Fruit fly (Drosophila melanogaster) ovary, adult (tissue): Measurements from ENCODE around the gene CG43998.

Source experiments
- CG17801 ChIP-seq: fragments of 200-800 bp; optimal IDR thresholded peaks from 2 replicates; lab custom pipeline; 2019; ENCODE audit warnings: missing biosample characterization, mild to moderate bottlenecking, missing genetic modification characterization, moderate library complexity; ENCODE audit not compliant: partially characterized antibody

CG43998 gene

dm6 chr3R:23920874-23921539, 7.8 kb downstream of the CG43998 start:
- peak; percentile 47 for TF ChIP-seq CG17801 (GFP tag; lab: Kevin White, UChicago)

DNA sequence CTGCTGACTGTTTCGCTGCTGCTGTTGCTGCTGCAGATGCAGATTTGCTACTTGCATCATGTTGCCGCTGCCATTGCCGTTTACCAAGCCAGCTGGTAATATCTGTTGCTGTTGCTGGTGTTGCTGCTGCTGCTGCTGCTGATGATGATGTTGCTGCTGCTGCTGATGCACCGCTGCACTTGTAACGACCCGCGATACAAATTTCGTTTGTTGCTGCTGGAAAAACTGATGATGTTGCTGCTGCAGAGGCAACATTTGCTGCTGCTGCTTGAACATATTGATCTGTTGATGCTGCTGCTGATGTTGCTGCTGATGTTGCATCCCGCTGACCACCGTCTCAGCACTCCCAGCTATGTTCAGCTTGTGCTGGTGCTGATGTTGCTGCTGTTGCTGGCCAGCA, 8.4 kb downstream of the CG43998 start:
- no peak for TF ChIP-seq CG17801 (GFP tag; lab: Kevin White, UChicago)

dm6 chr3R:23919366-23919765, 9.4 kb downstream of the CG43998 start:
- no peak for TF ChIP-seq CG17801 (GFP tag; lab: Kevin White, UChicago)

DNA sequence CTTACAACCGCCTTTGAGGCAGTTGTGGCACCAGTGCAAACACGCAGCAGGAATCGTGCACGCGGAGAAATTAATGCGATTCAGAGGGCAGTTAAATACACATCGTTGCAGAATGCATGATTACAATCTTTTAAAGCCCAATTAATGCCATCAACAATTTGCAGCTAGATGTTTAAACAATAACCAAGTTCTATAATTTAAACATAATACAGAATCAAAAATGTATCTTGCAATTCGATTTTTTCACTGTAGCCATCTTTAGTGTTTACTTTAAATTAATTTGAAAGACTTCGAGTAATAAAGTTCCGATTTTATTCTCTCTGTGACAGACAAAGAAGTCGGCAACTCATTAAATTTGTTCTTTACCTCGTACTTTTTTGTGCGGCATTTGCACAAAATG, 12.8 kb downstream of the CG43998 start:
- no peak for TF ChIP-seq CG17801 (GFP tag; lab: Kevin White, UChicago)

- TF ChIP-seq CG17801 (GFP tag; lab: Kevin White, UChicago), result no peak
These were observed 13.8 kb downstream of the CG43998 start for dm6 chr3R:23915042-23915428.

DNA sequence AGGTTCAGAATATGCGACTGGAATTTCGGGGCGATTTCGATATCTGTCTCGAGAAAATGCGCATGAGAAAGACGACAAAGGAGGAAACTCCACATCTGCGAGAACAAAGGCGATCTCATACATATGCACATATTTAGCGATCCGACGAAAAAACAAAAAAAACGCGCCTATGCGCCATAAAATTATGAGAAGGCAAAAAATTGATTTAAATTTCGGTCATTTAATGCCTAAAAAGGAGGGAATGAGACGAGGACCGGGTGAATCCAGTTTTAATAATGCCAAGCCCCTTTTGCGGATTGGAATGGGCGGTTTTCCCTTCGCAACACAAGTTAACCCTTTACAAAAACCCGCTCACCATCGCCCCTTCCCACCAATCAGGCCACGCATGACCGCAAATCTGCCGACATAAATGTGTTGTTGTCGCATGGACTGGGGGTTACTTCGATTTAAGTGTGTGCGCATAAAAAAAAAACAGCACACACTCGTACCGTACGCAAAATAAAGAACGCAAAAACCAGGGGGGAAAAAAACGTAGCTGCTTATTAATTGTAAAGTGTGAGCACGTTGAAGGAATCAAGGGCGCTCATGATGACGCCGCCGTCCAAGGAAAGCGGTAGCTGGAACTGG, 14.3 kb downstream of the CG43998 start:
- no peak for TF ChIP-seq CG17801 (GFP tag; lab: Kevin White, UChicago)

dm6 chr3R:23912349-23912748, 16.5 kb downstream of the CG43998 start:
- TF ChIP-seq CG17801 (GFP tag; lab: Kevin White, UChicago), result no peak

DNA sequence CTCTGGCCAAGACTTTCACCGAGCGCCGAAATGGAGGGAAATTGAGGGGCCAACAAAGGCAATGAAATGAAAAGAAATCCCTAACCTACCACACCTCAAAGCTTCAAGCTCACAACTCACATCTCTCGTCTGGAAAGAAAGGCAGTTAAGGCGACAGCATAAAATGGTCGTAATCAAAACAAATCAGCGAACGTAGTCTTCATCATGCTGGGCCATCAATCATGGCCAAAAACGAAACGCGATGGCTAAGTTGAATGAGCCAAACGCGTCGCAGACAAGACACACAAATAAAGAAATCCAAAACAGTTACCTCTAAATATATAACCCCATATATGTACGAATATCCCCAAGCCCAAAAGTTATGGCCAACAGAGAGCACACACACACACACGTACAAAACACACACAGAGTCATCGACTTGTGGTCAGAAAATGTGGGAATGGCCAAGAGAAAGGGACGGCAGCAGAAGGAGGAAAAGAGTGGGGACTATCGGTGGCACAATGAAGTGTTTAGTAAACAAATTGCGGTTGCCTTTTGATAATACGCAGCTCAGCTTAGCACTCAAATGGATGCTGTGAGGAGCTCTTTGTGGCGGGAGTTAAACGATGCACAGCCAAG, 17.6 kb downstream of the CG43998 start:
- no peak for TF ChIP-seq CG17801 (GFP tag; lab: Kevin White, UChicago)

DNA sequence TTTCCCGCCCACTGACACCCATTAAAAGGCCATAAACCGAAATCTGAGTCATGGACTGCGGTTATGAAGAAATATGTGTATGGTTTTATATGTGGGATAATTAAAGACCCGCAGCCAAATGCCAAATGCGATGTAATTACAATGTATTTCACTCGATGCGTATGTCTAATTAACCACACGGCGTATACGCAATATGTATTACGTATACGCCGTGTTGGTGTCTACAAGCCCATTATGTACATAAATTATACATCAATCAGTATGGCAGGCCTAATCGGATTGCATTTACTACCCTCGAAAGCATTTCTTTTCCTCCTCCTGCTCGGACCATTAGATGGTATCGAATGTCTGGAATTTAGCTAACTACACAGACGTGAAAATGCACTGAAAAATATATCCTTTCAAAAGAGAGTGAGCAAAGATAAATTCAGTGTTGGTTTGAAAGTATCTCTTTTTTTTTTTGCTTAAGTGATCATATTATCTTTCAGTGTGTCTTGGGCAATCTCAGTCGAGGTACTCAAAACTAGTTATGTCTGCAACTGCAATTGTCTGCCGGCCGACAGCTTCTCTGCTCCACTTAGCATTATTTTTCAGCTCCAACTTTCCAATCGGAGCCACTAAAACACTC, 18.4 kb downstream of the CG43998 start:
- TF ChIP-seq CG17801 (GFP tag; lab: Kevin White, UChicago), result no peak

DNA sequence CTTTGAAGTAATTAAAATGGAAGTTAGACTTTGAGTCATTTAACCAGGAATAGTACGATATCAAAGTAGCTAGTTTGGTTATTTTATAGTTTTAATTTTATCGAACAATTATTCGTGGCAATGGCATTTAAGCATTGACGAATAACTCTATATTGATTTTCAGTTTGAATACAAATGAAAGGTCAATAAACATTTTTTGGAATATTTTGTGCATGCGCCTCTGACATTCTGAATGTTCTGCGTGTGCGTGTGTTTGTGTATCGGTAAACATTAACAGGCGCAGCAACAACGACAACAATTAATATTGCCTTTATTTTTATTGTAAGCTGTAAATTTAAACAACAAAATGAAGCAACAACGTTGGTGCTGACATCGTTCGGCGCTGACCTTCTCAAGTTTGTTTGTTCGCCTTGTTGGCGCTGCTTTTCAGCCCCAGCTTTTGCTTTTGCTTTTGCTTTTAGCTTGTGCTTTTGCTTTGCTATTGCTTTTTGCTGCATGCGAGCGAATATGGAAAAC, 19.4 kb downstream of the CG43998 start:
- no peak for TF ChIP-seq CG17801 (GFP tag; lab: Kevin White, UChicago)

DNA sequence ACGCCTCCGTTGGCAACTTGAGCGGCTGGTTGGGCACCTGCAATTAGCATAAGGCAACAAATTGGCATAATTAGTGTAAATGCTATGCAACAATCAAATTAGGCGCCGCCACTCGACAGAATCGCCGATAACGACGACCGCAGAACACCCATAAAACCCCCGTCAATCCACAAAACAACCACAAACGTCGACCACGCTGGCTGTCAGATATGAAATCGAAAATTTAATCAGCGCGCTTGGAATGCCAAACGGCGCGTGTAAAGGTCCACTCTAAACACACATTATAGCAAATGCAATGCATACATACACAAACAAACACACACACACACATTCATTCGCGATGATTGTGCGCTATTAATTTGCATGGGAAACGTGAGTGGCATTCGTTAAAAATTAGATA, 25.4 kb downstream of the CG43998 start:
- TF ChIP-seq CG17801 (GFP tag; lab: Kevin White, UChicago), result no peak

DNA sequence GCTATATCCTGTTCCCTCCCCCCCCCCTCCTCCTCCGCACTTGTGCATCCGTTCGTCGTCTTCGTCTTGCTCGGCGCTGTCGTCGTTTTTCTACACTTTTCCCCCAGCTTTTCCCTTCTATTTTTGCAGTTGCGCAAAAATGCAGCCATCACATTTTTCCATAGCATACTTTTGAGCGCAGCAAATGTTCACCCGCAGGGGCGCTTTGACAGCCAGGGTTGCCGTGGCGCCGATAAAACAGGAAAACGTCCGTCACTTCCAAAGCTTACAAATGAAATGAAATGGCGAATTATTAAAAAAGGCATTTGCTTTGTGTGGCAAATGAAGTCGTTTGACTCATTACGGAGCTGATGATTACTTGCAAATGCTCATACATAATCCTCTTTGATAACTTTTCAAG, 26.2 kb downstream of the CG43998 start:
- TF ChIP-seq CG17801 (GFP tag; lab: Kevin White, UChicago), result no peak

- TF ChIP-seq CG17801 (GFP tag; lab: Kevin White, UChicago), result no peak
These were observed 26.8 kb downstream of the CG43998 start for dm6 chr3R:23902034-23902433.

- no peak for TF ChIP-seq CG17801 (GFP tag; lab: Kevin White, UChicago)
These were observed 28.7 kb downstream of the CG43998 start for dm6 chr3R:23900092-23900491.

dm6 chr3R:23893460-23893859, 35.3 kb downstream of the CG43998 start, which contains the start of gene tbrd-1:
TSS of gene tbrd-1 (minus strand) at chr3R:23893560.
- TF ChIP-seq CG17801 (GFP tag; lab: Kevin White, UChicago), result no peak
